Worm (Caenorhabditis elegans): Measurements from ENCODE around the gene pho-14.

DNA sequence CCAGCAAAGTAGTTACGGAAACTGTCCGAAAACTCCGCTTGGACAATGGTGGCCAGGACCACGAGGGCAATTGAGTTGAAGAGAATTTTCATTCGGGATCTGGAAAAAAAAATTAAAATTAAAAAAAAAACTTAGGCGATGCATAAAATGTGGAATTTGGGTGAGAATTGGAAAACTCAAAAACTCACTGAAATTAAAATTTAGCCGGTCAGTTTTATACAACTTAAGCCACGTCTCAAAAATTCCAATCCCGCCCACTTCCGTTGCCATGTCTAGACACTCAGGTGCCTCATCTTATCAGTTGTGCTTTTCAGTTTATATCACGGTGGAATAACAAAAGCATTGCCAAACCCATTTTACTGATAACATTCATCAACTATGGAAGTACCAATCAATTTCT lies 10.3 kb upstream of the pho-14 start, which contains the start of gene lips-11:
- no peak for TF ChIP-seq hlh-8 (tag; optimal IDR thresholded peaks at IDR 0.05)
- no peak for TF ChIP-seq sox-4 (tag; optimal IDR thresholded peaks at IDR 0.05)
- TF ChIP-seq rnt-1 (tag; optimal IDR thresholded peaks at IDR 0.05): no peak
- TF ChIP-seq tbx-2 (tag; optimal IDR thresholded peaks at IDR 0.05): no peak
- no peak for TF ChIP-seq ceh-19 (GFP tag; optimal IDR thresholded peaks at IDR 0.05)
- TF ChIP-seq ceh-9 (tag; optimal IDR thresholded peaks at IDR 0.05): no peak
- TF ChIP-seq nhr-11 (tag; optimal IDR thresholded peaks at IDR 0.05): no peak
- TF ChIP-seq elt-2 (tag; optimal IDR thresholded peaks at IDR 0.05): no peak
- TF ChIP-seq pha-2 (tag; optimal IDR thresholded peaks at IDR 0.05): no peak
- TF ChIP-seq zip-5 (tag; optimal IDR thresholded peaks at IDR 0.05): no peak
